Worm (Caenorhabditis elegans) whole organism, L1 larva: ENCODE measurements around the gene parp-2.

Experiments
- C04F5.9 ChIP-seq: sonication (generic microtip); optimal IDR thresholded peaks from 2 replicates; lab custom pipeline; 2016; ENCODE audit warnings: missing genetic modification characterization, missing compliant biosample characterization
- C16A3.4 ChIP-seq: fragments of 150-350 bp; optimal IDR thresholded peaks from 2 replicates; lab custom pipeline; 2014; ENCODE audit warnings: missing biosample characterization, missing genetic modification characterization
- aha-1 ChIP-seq: fragments of 150-350 bp; optimal IDR thresholded peaks from 2 replicates; lab custom pipeline; 2014; ENCODE audit warnings: missing biosample characterization, missing genetic modification characterization
- ama-1 ChIP-seq: fragments of 150-350 bp; optimal IDR thresholded peaks from 2 replicates; lab custom pipeline; 2014
- blmp-1 ChIP-seq: fragments of 150-350 bp; optimal IDR thresholded peaks from 2 replicates; lab custom pipeline; 2014; ENCODE audit warnings: missing biosample characterization, missing genetic modification characterization
- ceh-82 ChIP-seq, 3 experiments: fragments of 150-350 bp in 1 of 3; sonication (generic microtip) in 2 of 3; optimal IDR thresholded peaks; 2 replicates each; lab custom pipeline; 2014 to 2017; ENCODE audit warnings: missing biosample characterization in 3 of 3, missing genetic modification characterization in 3 of 3
- ceh-88 ChIP-seq: fragments of 200-800 bp; sonication (Bioruptor generic); IDR thresholded peaks from 2 replicates; pipeline ENCODE4 v1.3.6; 2022; ENCODE audit warnings: missing genetic modification characterization, missing compliant biosample characterization
- dpl-1 ChIP-seq, 3 experiments: fragments of 150-350 bp in 2 of 3; sonication (generic microtip) in 1 of 3; optimal IDR thresholded peaks; 2 replicates each; lab custom pipeline; 2014 to 2017; ENCODE audit warnings: missing biosample characterization in 3 of 3, missing genetic modification characterization in 3 of 3, missing genetic modification reagents in 3 of 3
- efl-1 ChIP-seq, 4 experiments: fragments of 150-350 bp; optimal IDR thresholded peaks in 3 of 4; peaks in 1 of 4; 1 replicate in 1 of 4; 2 replicates in 3 of 4; lab custom pipeline; 2014; ENCODE audit warnings: missing biosample characterization in 2 of 4, missing genetic modification characterization in 2 of 4, missing genetic modification reagents in 2 of 4
- efl-3 ChIP-seq: fragments of 200-800 bp; sonication (Bioruptor generic); optimal IDR thresholded peaks from 2 replicates; lab custom pipeline; 2018; ENCODE audit warnings: mild to moderate bottlenecking, missing genetic modification characterization, missing compliant biosample characterization
- ets-5 ChIP-seq: fragments of 200-800 bp; sonication (Bioruptor generic); IDR thresholded peaks from 2 replicates; pipeline ENCODE4 v1.3.6; 2022; ENCODE audit warnings: missing genetic modification characterization, missing compliant biosample characterization
- fkh-4 ChIP-seq: sonication (generic microtip); optimal IDR thresholded peaks from 2 replicates; lab custom pipeline; 2016; ENCODE audit warnings: missing compliant biosample characterization, missing genetic modification characterization, borderline replicate concordance
- fos-1 ChIP-seq: fragments of 150-350 bp; optimal IDR thresholded peaks from 2 replicates; lab custom pipeline; 2014; ENCODE audit warnings: missing biosample characterization, missing genetic modification characterization
- hlh-17 ChIP-seq: fragments of 200-800 bp; sonication (Bioruptor generic); optimal IDR thresholded peaks from 2 replicates; lab custom pipeline; 2018; ENCODE audit warnings: missing genetic modification characterization, mild to moderate bottlenecking, missing compliant biosample characterization, moderate library complexity, borderline replicate concordance
- hpl-2 ChIP-seq: fragments of 150-350 bp; optimal IDR thresholded peaks from 2 replicates; lab custom pipeline; 2014; ENCODE audit warnings: missing biosample characterization, missing genetic modification reagents, missing genetic modification characterization
- irx-1 ChIP-seq: sonication (generic microtip); optimal IDR thresholded peaks from 2 replicates; lab custom pipeline; 2016; ENCODE audit warnings: missing genetic modification characterization, missing compliant biosample characterization
- jun-1 ChIP-seq: fragments of 150-350 bp; optimal IDR thresholded peaks from 2 replicates; lab custom pipeline; 2014; ENCODE audit warnings: missing biosample characterization, missing genetic modification reagents, missing genetic modification characterization
- lin-14 ChIP-seq: fragments of 200-800 bp; sonication (Bioruptor generic); optimal IDR thresholded peaks from 2 replicates; lab custom pipeline; 2018; ENCODE audit warnings: mild to moderate bottlenecking, missing genetic modification characterization, moderate library complexity, missing compliant biosample characterization
- lin-15B ChIP-seq: fragments of 150-350 bp; sonication (generic microtip); optimal IDR thresholded peaks from 3 replicates; lab custom pipeline; 2014; ENCODE audit warnings: missing biosample characterization, missing genetic modification characterization
- lin-35 ChIP-seq, 2 experiments: fragments of 150-350 bp; optimal IDR thresholded peaks; 2 replicates each; lab custom pipeline; 2014; ENCODE audit warnings: missing biosample characterization in 2 of 2, missing genetic modification characterization in 2 of 2, missing genetic modification reagents in 2 of 2
- mab-9 ChIP-seq: fragments of 200-800 bp; sonication (Bioruptor generic); IDR thresholded peaks from 2 replicates; pipeline ENCODE4 v1.3.6; 2022; ENCODE audit warnings: missing genetic modification reagents, missing genetic modification characterization, missing compliant biosample characterization
- mdl-1 ChIP-seq, 2 experiments: fragments of 150-350 bp; optimal IDR thresholded peaks; 2 replicates each; lab custom pipeline; 2014 to 2017; ENCODE audit warnings: missing biosample characterization in 2 of 2, missing genetic modification characterization in 2 of 2, inconsistent platforms in 1 of 2
- mep-1 ChIP-seq: fragments of 150-350 bp; optimal IDR thresholded peaks from 2 replicates; lab custom pipeline; 2014; ENCODE audit warnings: missing biosample characterization, missing genetic modification characterization
- nhr-11 ChIP-seq: fragments of 150-350 bp; optimal IDR thresholded peaks from 2 replicates; lab custom pipeline; 2014; ENCODE audit warnings: missing biosample characterization, missing genetic modification characterization
- nhr-19 ChIP-seq: fragments of 200-800 bp; sonication (Bioruptor generic); conservative IDR thresholded peaks from 2 replicates; pipeline ENCODE4 v1.3.6; 2022; ENCODE audit warnings: missing genetic modification characterization, missing compliant biosample characterization
- nhr-20 ChIP-seq: sonication (generic microtip); optimal IDR thresholded peaks from 2 replicates; lab custom pipeline; 2016; ENCODE audit warnings: mild to moderate bottlenecking, missing genetic modification characterization, missing compliant biosample characterization
- nhr-237 ChIP-seq: fragments of 150-350 bp; optimal IDR thresholded peaks from 2 replicates; lab custom pipeline; 2014; ENCODE audit warnings: missing biosample characterization, missing genetic modification characterization
- nhr-28 ChIP-seq: fragments of 150-350 bp; optimal IDR thresholded peaks from 2 replicates; lab custom pipeline; 2014; ENCODE audit warnings: missing biosample characterization, missing genetic modification characterization
- nhr-47 ChIP-seq: sonication (generic microtip); optimal IDR thresholded peaks from 2 replicates; lab custom pipeline; 2016; ENCODE audit warnings: mild to moderate bottlenecking, missing genetic modification characterization, moderate library complexity, missing compliant biosample characterization
- nhr-71 ChIP-seq: sonication (generic microtip); optimal IDR thresholded peaks from 2 replicates; lab custom pipeline; 2016; ENCODE audit warnings: mild to moderate bottlenecking, missing genetic modification characterization, moderate library complexity, missing compliant biosample characterization
- nhr-76 ChIP-seq: sonication (generic microtip); optimal IDR thresholded peaks from 2 replicates; lab custom pipeline; 2017; ENCODE audit warnings: missing biosample characterization, missing genetic modification characterization
- nhr-77 ChIP-seq: fragments of 150-350 bp; optimal IDR thresholded peaks from 2 replicates; lab custom pipeline; 2014; ENCODE audit warnings: missing biosample characterization, missing genetic modification characterization
- nhr-85 ChIP-seq: sonication (generic microtip); peaks from one replicate; lab custom pipeline; 2016; ENCODE audit warnings: missing genetic modification characterization, inconsistent platforms, missing compliant biosample characterization
- pax-3 ChIP-seq: fragments of 200-800 bp; sonication (Bioruptor generic); optimal IDR thresholded peaks from 2 replicates; lab custom pipeline; 2018; ENCODE audit warnings: mild to moderate bottlenecking, missing genetic modification characterization, moderate library complexity, missing compliant biosample characterization
- pqm-1 ChIP-seq: sonication (generic microtip); optimal IDR thresholded peaks from 3 replicates; lab custom pipeline; 2017; ENCODE audit warnings: missing biosample characterization, missing genetic modification characterization
- skn-1 ChIP-seq: fragments of 150-350 bp; optimal IDR thresholded peaks from 2 replicates; lab custom pipeline; 2014; ENCODE audit warnings: missing biosample characterization, missing genetic modification characterization
- snu-23 ChIP-seq: sonication (generic microtip); optimal IDR thresholded peaks from 2 replicates; lab custom pipeline; 2016; ENCODE audit warnings: missing genetic modification characterization, missing compliant biosample characterization
- sox-4 ChIP-seq: sonication (generic microtip); optimal IDR thresholded peaks from 2 replicates; lab custom pipeline; 2016; ENCODE audit warnings: missing genetic modification characterization, missing compliant biosample characterization
- sup-37 ChIP-seq: fragments of 200-800 bp; sonication (Bioruptor generic); optimal IDR thresholded peaks from 2 replicates; lab custom pipeline; 2018; ENCODE audit warnings: mild to moderate bottlenecking, missing genetic modification characterization, missing compliant biosample characterization
- tbx-2 ChIP-seq: sonication (generic microtip); optimal IDR thresholded peaks from 2 replicates; lab custom pipeline; 2016; ENCODE audit warnings: missing genetic modification characterization, missing compliant biosample characterization
- unc-130 ChIP-seq: fragments of 150-350 bp; optimal IDR thresholded peaks from 2 replicates; lab custom pipeline; 2017; ENCODE audit warnings: missing biosample characterization, missing genetic modification characterization, inconsistent platforms
- unc-30 ChIP-seq: sonication (generic microtip); optimal IDR thresholded peaks from 2 replicates; lab custom pipeline; 2017; ENCODE audit warnings: missing biosample characterization, missing genetic modification characterization
- unc-86 ChIP-seq: sonication (generic microtip); optimal IDR thresholded peaks from 2 replicates; lab custom pipeline; 2016; ENCODE audit warnings: missing genetic modification characterization, missing compliant biosample characterization
- unc-98 ChIP-seq: fragments of 200-800 bp; sonication (Bioruptor generic); IDR thresholded peaks from 2 replicates; pipeline ENCODE4 v1.3.6; 2022; ENCODE audit warnings: missing genetic modification characterization, missing compliant biosample characterization
- vab-15 ChIP-seq: sonication (generic microtip); optimal IDR thresholded peaks from 2 replicates; lab custom pipeline; 2017; ENCODE audit warnings: missing genotype, mild to moderate bottlenecking, missing genetic modification characterization, missing compliant biosample characterization
- xbp-1 ChIP-seq: sonication (generic microtip); optimal IDR thresholded peaks from 2 replicates; lab custom pipeline; 2016; ENCODE audit warnings: missing genetic modification characterization, missing compliant biosample characterization
- ztf-4 ChIP-seq: fragments of 150-350 bp; optimal IDR thresholded peaks from 2 replicates; lab custom pipeline; 2014; ENCODE audit warnings: missing biosample characterization, missing genetic modification characterization

Gene parp-2

DNA sequence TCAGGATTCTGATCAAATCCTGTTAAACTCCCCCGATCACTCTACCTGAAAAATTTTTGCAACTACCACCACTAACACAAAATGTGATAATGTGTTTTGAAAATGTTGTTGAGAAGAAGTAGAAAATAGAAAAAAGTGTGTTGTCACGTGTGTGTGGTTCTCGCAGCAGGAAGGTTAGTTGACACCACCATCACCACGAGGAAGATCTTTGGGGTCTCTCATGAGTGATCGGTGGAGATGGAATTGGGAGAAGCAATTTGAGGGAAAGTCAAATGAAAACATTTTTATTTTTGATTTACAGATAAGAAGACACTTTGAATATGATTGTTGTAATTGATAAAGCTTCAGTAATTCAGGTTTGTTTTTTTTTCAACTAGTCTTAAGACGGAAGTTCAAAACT lies 8.8 kb downstream of the parp-2 start (continued):
- TF ChIP-seq nhr-77 (tag; lab: Kevin White, UChicago): no peak
- TF ChIP-seq lin-35 (GFP tag; optimal IDR thresholded peaks at IDR 0.05; lab: Kevin White, UChicago): peak; percentile 34 to 65
- TF ChIP-seq nhr-76 (tag; lab: Kevin White, UChicago): no peak
- peak; percentile 92 for TF ChIP-seq nhr-20 (tag; lab: Kevin White, UChicago)
- TF ChIP-seq dpl-1 (GFP tag; optimal IDR thresholded peaks at IDR 0.05; lab: Kevin White, UChicago): peak in 1 of 3 experiments; percentile 25
- TF ChIP-seq ceh-82 (tag; optimal IDR thresholded peaks at IDR 0.05; lab: Kevin White, UChicago): no peak
- peak; percentile 88 for TF ChIP-seq nhr-71
- no peak for TF ChIP-seq nhr-237 (tag; lab: Kevin White, UChicago)
- TF ChIP-seq ceh-88 (GFP tag; lab: Robert Waterston, UW): no peak
- TF ChIP-seq skn-1: no peak
- TF ChIP-seq nhr-85: peak; percentile 91
- peak; percentile 24 for TF ChIP-seq pax-3 (tag; lab: Kevin White, UChicago)
- TF ChIP-seq xbp-1 (tag; lab: Kevin White, UChicago): peak; percentile 21
- TF ChIP-seq ama-1 (lab: Kevin White, UChicago): peak; percentile 68
- no peak for TF ChIP-seq irx-1 (tag; lab: Kevin White, UChicago)
- TF ChIP-seq nhr-19 (GFP tag; lab: Robert Waterston, UW): peak; percentile 90
- TF ChIP-seq pqm-1: no peak
- peak; percentile 84 for TF ChIP-seq snu-23 (GFP tag; lab: Kevin White, UChicago)
- TF ChIP-seq vab-15 (tag; lab: Kevin White, UChicago): peak; percentile 72
- TF ChIP-seq aha-1 (tag; lab: Kevin White, UChicago): no peak
- TF ChIP-seq ets-5 (GFP tag; lab: Robert Waterston, UW): no peak
- no peak for TF ChIP-seq C04F5.9 (tag; lab: Kevin White, UChicago)

DNA sequence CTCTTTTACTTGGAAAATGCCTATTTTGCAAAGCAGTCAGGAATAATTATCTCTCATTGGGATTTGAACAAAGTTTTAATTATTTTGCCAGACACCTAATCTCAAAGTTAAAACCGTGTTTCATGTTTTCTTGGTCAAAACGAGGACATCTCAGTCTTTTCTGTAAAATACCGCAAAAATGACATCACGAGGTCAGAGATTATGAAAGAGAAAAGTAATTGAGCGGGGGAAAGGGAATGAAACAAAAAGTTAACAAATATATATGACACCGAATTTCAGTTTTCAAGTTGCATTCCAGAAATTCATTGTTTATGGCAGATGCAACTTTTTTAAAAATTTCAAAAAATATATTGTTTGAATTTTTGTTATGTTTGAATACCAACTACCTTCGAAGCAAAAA lies 9.7 kb downstream of the parp-2 start:
- TF ChIP-seq nhr-237 (tag; lab: Kevin White, UChicago): no peak
- TF ChIP-seq snu-23 (GFP tag; lab: Kevin White, UChicago): peak; percentile 25
- peak; percentile 76 for TF ChIP-seq blmp-1
- peak; percentile 45 for TF ChIP-seq nhr-71
- TF ChIP-seq nhr-85: peak; percentile 70
- no peak for TF ChIP-seq efl-1 (optimal IDR thresholded peaks at IDR 0.05; lab: Kevin White, UChicago)
- peak in 1 of 2 experiments; percentile 50 for TF ChIP-seq efl-1 (GFP tag; optimal IDR thresholded peaks at IDR 0.05 in 1 of 2; lab: Kevin White, UChicago)
- peak; percentile 56 for TF ChIP-seq nhr-19 (GFP tag; lab: Robert Waterston, UW)
- peak; percentile 5 for TF ChIP-seq lin-14
- TF ChIP-seq unc-30 (tag; lab: Kevin White, UChicago): no peak
- peak; percentile 55 for TF ChIP-seq nhr-20 (tag; lab: Kevin White, UChicago)

- peak; percentile 76 for TF ChIP-seq unc-86
- TF ChIP-seq C16A3.4: peak; percentile 97
- peak; percentile 38 for TF ChIP-seq lin-15B
- TF ChIP-seq ztf-4 (tag; lab: Kevin White, UChicago): peak; percentile 91
- peak; percentile 75 for TF ChIP-seq ama-1 (lab: Kevin White, UChicago)
- peak; percentile 96 for TF ChIP-seq tbx-2 (tag; lab: Kevin White, UChicago)
- TF ChIP-seq irx-1 (tag; lab: Kevin White, UChicago): peak; percentile 93
- peak; percentile 92 for TF ChIP-seq fos-1
- no peak for TF ChIP-seq hlh-17 (GFP tag; lab: Kevin White, UChicago)
- peak; percentile 84 for TF ChIP-seq efl-1 (optimal IDR thresholded peaks at IDR 0.05; lab: Kevin White, UChicago)
- peak; percentile 64 to 97 for TF ChIP-seq efl-1 (GFP tag; optimal IDR thresholded peaks at IDR 0.05 in 1 of 2; lab: Kevin White, UChicago)
- peak; percentile 82 for TF ChIP-seq unc-130
- TF ChIP-seq lin-14: peak; percentile 99
- TF ChIP-seq nhr-76 (tag; lab: Kevin White, UChicago): no peak
- peak; percentile 96 for TF ChIP-seq xbp-1 (tag; lab: Kevin White, UChicago)
- TF ChIP-seq efl-3: no peak
- peak; percentile 98 for TF ChIP-seq mep-1 (tag; lab: Kevin White, UChicago)
- no peak for TF ChIP-seq fkh-4 (tag; lab: Kevin White, UChicago)
- TF ChIP-seq nhr-28 (tag; lab: Kevin White, UChicago): peak; percentile 9
- TF ChIP-seq unc-98: 0 out of 2 replicates have a peak, but pooled peaks have one; percentile 43
- peak; percentile 81 to 91 for TF ChIP-seq lin-35 (GFP tag; optimal IDR thresholded peaks at IDR 0.05; lab: Kevin White, UChicago)
- TF ChIP-seq C04F5.9 (tag; lab: Kevin White, UChicago): peak; percentile 73
- peak; percentile 95 for TF ChIP-seq nhr-47
- TF ChIP-seq nhr-11 (tag; lab: Kevin White, UChicago): peak; percentile 99
- peak; percentile 71 to 79 (median 75) for TF ChIP-seq dpl-1 (GFP tag; optimal IDR thresholded peaks at IDR 0.05; lab: Kevin White, UChicago)
- peak; percentile 72 for TF ChIP-seq sox-4 (tag; lab: Kevin White, UChicago)
- peak; percentile 71 for TF ChIP-seq mab-9 (GFP tag; lab: Robert Waterston, UW)
- TF ChIP-seq jun-1 (tag; lab: Kevin White, UChicago): peak; percentile 95
- TF ChIP-seq mdl-1 (tag; optimal IDR thresholded peaks at IDR 0.05; lab: Kevin White, UChicago): peak; percentile 95 to 100
- TF ChIP-seq ceh-82 (tag; optimal IDR thresholded peaks at IDR 0.05; lab: Kevin White, UChicago): peak; percentile 68 to 91 (median 88)
- peak; percentile 66 for TF ChIP-seq sup-37 (GFP tag; lab: Kevin White, UChicago)
- TF ChIP-seq hpl-2: peak; percentile 71
These were observed 10.6 kb downstream of the parp-2 start for ce11 chrII:9603419-9603818.
